Worm (Caenorhabditis elegans) whole organism, L4 larva: ENCODE results near the gene rab-19.
A peak's percentile ranks its signal among the peaks of the same experiment; 100 is the strongest.

Source experiments
- F37D6.2 ChIP-seq: sonication (generic microtip); optimal IDR thresholded peaks from 2 replicates; lab custom pipeline; 2016; ENCODE audit warnings: mild to moderate bottlenecking, missing genetic modification characterization, missing compliant biosample characterization
- F44E2.7 ChIP-seq: fragments of 200-800 bp; sonication (Bioruptor generic); IDR thresholded peaks from 2 replicates; pipeline ENCODE4 v2.1.2; 2022; ENCODE audit warnings: missing genetic modification characterization, missing compliant biosample characterization
- T26A8.4 ChIP-seq: fragments of 200-800 bp; sonication (Bioruptor generic); IDR thresholded peaks from 2 replicates; pipeline ENCODE4 v1.3.6; 2022; ENCODE audit warnings: missing genetic modification characterization, missing compliant biosample characterization
- Y48G9A.11 ChIP-seq: fragments of 200-800 bp; sonication (Bioruptor generic); IDR thresholded peaks from 2 replicates; pipeline ENCODE4 v1.3.6; 2022; ENCODE audit warnings: missing genetic modification reagents, missing genetic modification characterization, missing compliant biosample characterization
- Y5F2A.4 ChIP-seq: fragments of 200-800 bp; sonication (Bioruptor generic); optimal IDR thresholded peaks from 2 replicates; lab custom pipeline; 2018; ENCODE audit warnings: mild to moderate bottlenecking, missing genetic modification characterization, missing compliant biosample characterization
- Y75B8A.6 ChIP-seq: fragments of 200-800 bp; sonication (Bioruptor generic); IDR thresholded peaks from 2 replicates; pipeline ENCODE4 v1.3.6; 2022; ENCODE audit warnings: missing genetic modification reagents, missing genetic modification characterization, missing compliant biosample characterization
- ama-1 ChIP-seq: fragments of 150-350 bp; optimal IDR thresholded peaks from 2 replicates; lab custom pipeline; 2014; ENCODE audit warnings: inconsistent platforms, mixed read lengths
- arid-1 ChIP-seq: fragments of 200-800 bp; sonication (Bioruptor generic); conservative IDR thresholded peaks from 2 replicates; pipeline ENCODE4 v1.3.6; 2022; ENCODE audit warnings: missing genetic modification reagents, missing genetic modification characterization, missing compliant biosample characterization
- attf-4 ChIP-seq: sonication (generic microtip); optimal IDR thresholded peaks from 3 replicates; lab custom pipeline; 2017; ENCODE audit warnings: missing biosample characterization, missing genetic modification characterization
- ceh-32 ChIP-seq: sonication (generic microtip); optimal IDR thresholded peaks from 2 replicates; lab custom pipeline; 2016; ENCODE audit warnings: mild to moderate bottlenecking, missing genetic modification characterization, missing compliant biosample characterization; ENCODE audit not compliant: poor library complexity
- ceh-62 ChIP-seq: sonication (generic microtip); optimal IDR thresholded peaks from 2 replicates; lab custom pipeline; 2017; ENCODE audit warnings: missing biosample characterization, missing genetic modification characterization
- ceh-82 ChIP-seq: sonication (generic microtip); optimal IDR thresholded peaks from 2 replicates; lab custom pipeline; 2017; ENCODE audit warnings: missing biosample characterization, missing genetic modification characterization
- ces-1 ChIP-seq: fragments of 150-350 bp; sonication (generic microtip); optimal IDR thresholded peaks from 4 replicates; lab custom pipeline; 2014; ENCODE audit warnings: missing biosample characterization, missing genetic modification reagents, missing genetic modification characterization
- ctbp-1 ChIP-seq: fragments of 200-800 bp; sonication (Bioruptor generic); IDR thresholded peaks from 2 replicates; pipeline ENCODE4 v1.3.6; 2022; ENCODE audit warnings: missing genetic modification reagents, missing genetic modification characterization, missing compliant biosample characterization
- daf-12 ChIP-seq: fragments of 150-350 bp; optimal IDR thresholded peaks from 2 replicates; lab custom pipeline; 2014; ENCODE audit warnings: missing biosample characterization, missing genetic modification reagents, missing genetic modification characterization
- daf-16 ChIP-seq, 3 experiments: sonication (generic microtip); optimal IDR thresholded peaks; 2 replicates each; lab custom pipeline; 2016 to 2017; ENCODE audit warnings: missing genetic modification characterization in 3 of 3, missing genetic modification reagents in 3 of 3, mild to moderate bottlenecking in 2 of 3, missing compliant biosample characterization in 2 of 3, missing biosample characterization in 1 of 3, moderate library complexity in 1 of 3
- dmd-8 ChIP-seq: fragments of 200-800 bp; sonication (Bioruptor generic); IDR thresholded peaks from 2 replicates; pipeline ENCODE4 v1.3.6; 2022; ENCODE audit warnings: missing genetic modification characterization, missing compliant biosample characterization
- duxl-1 ChIP-seq: sonication (generic microtip); optimal IDR thresholded peaks from 2 replicates; lab custom pipeline; 2016; ENCODE audit warnings: mild to moderate bottlenecking, missing genetic modification characterization, moderate library complexity, missing compliant biosample characterization; ENCODE audit not compliant: poor library complexity
- fkh-10 ChIP-seq: fragments of 150-350 bp; optimal IDR thresholded peaks from 2 replicates; lab custom pipeline; 2014; ENCODE audit warnings: missing biosample characterization, missing genetic modification reagents, missing genetic modification characterization
- hif-1 ChIP-seq, 2 experiments: sonication (generic microtip); optimal IDR thresholded peaks; 2 replicates each; lab custom pipeline; 2016 to 2017; ENCODE audit warnings: missing compliant biosample characterization in 2 of 2, missing genetic modification characterization in 2 of 2, missing genetic modification reagents in 2 of 2, missing genotype in 2 of 2, mild to moderate bottlenecking in 1 of 2
- hlh-11 ChIP-seq: fragments of 200-800 bp; sonication (Bioruptor generic); optimal IDR thresholded peaks from 2 replicates; lab custom pipeline; 2018; ENCODE audit warnings: mild to moderate bottlenecking, missing genetic modification characterization, missing compliant biosample characterization
- hlh-30 ChIP-seq: sonication (generic microtip); optimal IDR thresholded peaks from 2 replicates; lab custom pipeline; 2017; ENCODE audit warnings: antibody characterized with exemption, mild to moderate bottlenecking, missing genetic modification characterization, missing compliant biosample characterization; ENCODE audit not compliant: insufficient read depth
- lim-7 ChIP-seq: fragments of 200-800 bp; sonication (Bioruptor generic); IDR thresholded peaks from 2 replicates; pipeline ENCODE4 v1.3.6; 2022; ENCODE audit warnings: missing genetic modification characterization, missing compliant biosample characterization
- lin-1 ChIP-seq: fragments of 200-800 bp; sonication (Bioruptor generic); IDR thresholded peaks from 2 replicates; pipeline ENCODE4 v1.3.6; 2022; ENCODE audit warnings: missing genetic modification reagents, missing genetic modification characterization, missing compliant biosample characterization
- mdl-1 ChIP-seq, 2 experiments: fragments of 150-350 bp in 1 of 2; sonication (generic microtip) in 1 of 2; optimal IDR thresholded peaks; 2 replicates each; lab custom pipeline; 2014 to 2017; ENCODE audit warnings: missing biosample characterization in 2 of 2, missing genetic modification characterization in 2 of 2
- mdt-29 ChIP-seq: fragments of 200-800 bp; sonication (Bioruptor generic); IDR thresholded peaks from 2 replicates; pipeline ENCODE4 v1.3.6; 2022; ENCODE audit warnings: missing genetic modification reagents, missing genetic modification characterization, missing compliant biosample characterization
- mep-1 ChIP-seq: fragments of 150-350 bp; sonication (generic microtip); optimal IDR thresholded peaks from 3 replicates; lab custom pipeline; 2014; ENCODE audit warnings: missing biosample characterization, missing genetic modification characterization
- mes-2 ChIP-seq: sonication (generic microtip); optimal IDR thresholded peaks from 2 replicates; lab custom pipeline; 2016; ENCODE audit warnings: missing genotype, mild to moderate bottlenecking, missing genetic modification characterization, missing compliant biosample characterization; ENCODE audit not compliant: poor library complexity, severe bottlenecking
- mxl-3 ChIP-seq: fragments of 200-800 bp; sonication (Bioruptor generic); optimal IDR thresholded peaks from 2 replicates; lab custom pipeline; 2018; ENCODE audit warnings: mild to moderate bottlenecking, missing genetic modification characterization, missing compliant biosample characterization
- nhr-10 ChIP-seq: fragments of 150-350 bp; optimal IDR thresholded peaks from 2 replicates; lab custom pipeline; 2014; ENCODE audit warnings: missing biosample characterization, missing genetic modification characterization
- nhr-11 ChIP-seq: fragments of 150-350 bp; optimal IDR thresholded peaks from 2 replicates; lab custom pipeline; 2014; ENCODE audit warnings: missing biosample characterization, missing genetic modification characterization
- nhr-111 ChIP-seq: fragments of 200-800 bp; sonication (Bioruptor generic); optimal IDR thresholded peaks from 2 replicates; lab custom pipeline; 2018; ENCODE audit warnings: mild to moderate bottlenecking, missing genetic modification characterization, missing compliant biosample characterization
- nhr-28 ChIP-seq: fragments of 150-350 bp; optimal IDR thresholded peaks from 2 replicates; lab custom pipeline; 2014; ENCODE audit warnings: missing biosample characterization, missing genetic modification characterization
- nhr-42 ChIP-seq: fragments of 200-800 bp; sonication (Bioruptor generic); IDR thresholded peaks from 2 replicates; pipeline ENCODE4 v1.3.6; 2022; ENCODE audit warnings: missing genetic modification characterization, missing compliant biosample characterization
- nhr-48 ChIP-seq: sonication (generic microtip); optimal IDR thresholded peaks from 2 replicates; lab custom pipeline; 2016; ENCODE audit warnings: mild to moderate bottlenecking, missing genetic modification characterization, missing compliant biosample characterization
- nhr-76 ChIP-seq: fragments of 150-350 bp; optimal IDR thresholded peaks from 2 replicates; lab custom pipeline; 2014; ENCODE audit warnings: missing biosample characterization, missing genetic modification characterization
- nhr-77 ChIP-seq: fragments of 150-350 bp; optimal IDR thresholded peaks from 2 replicates; lab custom pipeline; 2014; ENCODE audit warnings: missing biosample characterization, missing genetic modification characterization
- pha-4 ChIP-seq, 2 experiments: fragments of 150-350 bp in 1 of 2; fragments of 200-800 bp in 1 of 2; sonication (Bioruptor generic) in 1 of 2; IDR thresholded peaks in 1 of 2; optimal IDR thresholded peaks in 1 of 2; 2 replicates each; pipeline versions ENCODE4 v1.3.6 to Lab custom; 2014 to 2022; ENCODE audit warnings: missing genetic modification characterization in 2 of 2, missing genetic modification reagents in 2 of 2, missing biosample characterization in 1 of 2, missing compliant biosample characterization in 1 of 2
- saeg-2 ChIP-seq: fragments of 200-800 bp; sonication (Bioruptor generic); IDR thresholded peaks from 2 replicates; pipeline ENCODE4 v1.3.6; 2022; ENCODE audit warnings: missing genetic modification reagents, missing genetic modification characterization, missing compliant biosample characterization
- skn-1 ChIP-seq: fragments of 150-350 bp; optimal IDR thresholded peaks from 2 replicates; lab custom pipeline; 2014; ENCODE audit warnings: missing biosample characterization, missing genetic modification characterization
- snpc-4 ChIP-seq: fragments of 150-350 bp; optimal IDR thresholded peaks from 2 replicates; lab custom pipeline; 2014; ENCODE audit warnings: missing biosample characterization, missing genetic modification characterization
- spr-3 ChIP-seq: fragments of 200-800 bp; sonication (Bioruptor generic); optimal IDR thresholded peaks from 2 replicates; lab custom pipeline; 2018; ENCODE audit warnings: mild to moderate bottlenecking, missing genetic modification characterization, missing compliant biosample characterization
- unc-62 ChIP-seq, 3 experiments: fragments of 150-350 bp in 1 of 3; sonication (generic microtip); optimal IDR thresholded peaks in 2 of 3; peaks in 1 of 3; 1 replicate in 1 of 3; 2 replicates in 2 of 3; lab custom pipeline; 2014 to 2017; ENCODE audit warnings: missing biosample characterization in 3 of 3, missing genetic modification characterization in 3 of 3, missing genetic modification reagents in 3 of 3, missing genotype in 1 of 3
- zfp-3 ChIP-seq: fragments of 200-800 bp; sonication (Bioruptor generic); conservative IDR thresholded peaks from 2 replicates; pipeline ENCODE4 v1.3.6; 2022; ENCODE audit warnings: missing genetic modification reagents, missing genetic modification characterization, missing compliant biosample characterization
- zip-2 ChIP-seq: fragments of 150-350 bp; optimal IDR thresholded peaks from 2 replicates; lab custom pipeline; 2014; ENCODE audit warnings: missing biosample characterization, missing genetic modification characterization
- ztf-7 ChIP-seq: fragments of 150-350 bp; optimal IDR thresholded peaks from 2 replicates; lab custom pipeline; 2014; ENCODE audit warnings: missing biosample characterization, missing genetic modification characterization

The rab-19 gene

DNA sequence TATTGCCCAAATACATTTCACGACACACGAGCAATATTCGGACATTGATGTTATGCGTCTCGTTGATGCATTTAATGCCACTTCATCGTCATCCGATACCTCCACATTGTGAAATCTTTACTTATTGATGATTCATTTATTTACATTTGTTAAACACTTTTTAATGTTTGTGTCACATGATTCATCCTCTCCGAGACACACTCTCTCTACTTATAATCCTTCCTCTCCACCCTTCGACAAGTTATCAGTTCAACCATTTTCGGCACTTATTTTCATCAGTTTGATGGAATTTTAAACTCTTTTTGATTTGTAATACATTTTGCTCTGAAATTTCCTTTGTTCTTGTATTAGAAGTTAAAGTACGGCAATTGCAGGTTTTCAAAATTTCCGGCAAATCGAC lies 38.1 kb downstream of the rab-19 start (continued):
- TF ChIP-seq ama-1 (no peak), hif-1 (tag; optimal IDR thresholded peaks at IDR 0.05; lab: Kevin White, UChicago) (no peak), pha-4 (GFP tag; IDR thresholded peaks at IDR 0.05; lab: Robert Waterston, UW) (no peak), pha-4 (tag; optimal IDR thresholded peaks at IDR 0.05; lab: Kevin White, UChicago) (peak; percentile 90), mep-1 (no peak), unc-62 (GFP tag; optimal IDR thresholded peaks at IDR 0.05 in 1 of 2; lab: Kevin White, UChicago) (no peak), unc-62 (tag; optimal IDR thresholded peaks at IDR 0.05; lab: Kevin White, UChicago) (no peak), daf-12 (no peak), arid-1 (GFP tag; lab: Robert Waterston, UW) (no peak), hlh-11 (tag; lab: Kevin White, UChicago) (peak; percentile 39), nhr-42 (GFP tag; lab: Robert Waterston, UW) (no peak), Y75B8A.6 (no peak), nhr-76 (no peak), T26A8.4 (GFP tag; lab: Robert Waterston, UW) (no peak), duxl-1 (tag; lab: Kevin White, UChicago) (no peak), ceh-62 (tag; lab: Kevin White, UChicago) (no peak), nhr-111 (no peak), ceh-32 (no peak), nhr-10 (tag; lab: Kevin White, UChicago) (no peak), attf-4 (tag; lab: Kevin White, UChicago) (no peak), mxl-3 (no peak)

DNA sequence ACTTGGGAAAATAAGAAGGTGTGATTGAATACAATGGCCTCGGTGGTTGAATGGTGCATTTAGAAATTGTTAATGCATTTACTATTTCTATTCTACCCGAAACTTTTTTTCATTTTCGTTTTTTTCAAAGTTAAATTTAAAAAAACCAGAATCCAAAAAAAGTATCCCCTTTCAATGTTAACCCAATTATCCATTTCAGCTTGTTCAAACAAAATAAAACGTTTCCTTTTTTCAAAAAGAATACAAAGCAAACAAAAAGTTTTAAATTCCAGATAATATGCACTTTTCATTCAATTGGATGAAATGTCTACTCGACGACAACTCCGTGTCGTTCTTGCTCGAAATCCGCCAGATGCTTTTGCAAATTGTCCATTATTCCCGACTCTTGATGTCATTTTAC lies 41.6 kb downstream of the rab-19 start, which contains the start of gene W02A2.5:
Gene W02A2.5, plus strand, starts transcription at position 301 of the 400 bp plus-strand sequence.
- TF ChIP-seq mdl-1 (tag; optimal IDR thresholded peaks at IDR 0.05; lab: Kevin White, UChicago) (no peak), unc-62 (GFP tag; optimal IDR thresholded peaks at IDR 0.05 in 1 of 2; lab: Kevin White, UChicago) (peak in 1 of 2 experiments; percentile 62), unc-62 (tag; optimal IDR thresholded peaks at IDR 0.05; lab: Kevin White, UChicago) (no peak)

DNA sequence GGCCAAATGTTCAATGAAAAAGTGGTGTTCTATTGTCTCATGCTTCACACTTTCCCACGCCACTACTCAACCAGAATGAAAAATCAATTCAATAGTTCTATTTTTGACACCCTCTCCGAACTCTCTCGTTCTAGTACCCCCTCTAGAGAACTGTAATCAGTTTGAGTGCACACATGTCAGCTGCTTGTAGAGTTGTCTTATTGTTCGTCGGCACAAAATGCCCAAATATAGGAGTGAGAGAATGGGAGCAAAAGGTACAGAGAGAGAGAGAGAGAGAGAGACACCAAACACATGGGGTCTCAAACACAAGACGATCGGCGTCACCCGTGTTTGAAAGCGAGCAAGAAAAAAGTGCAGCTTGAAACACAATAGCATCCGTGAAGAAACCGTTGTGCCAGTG lies 49.9 kb downstream of the rab-19 start:
- peak; percentile 48 for TF ChIP-seq hlh-30 (tag; lab: Kevin White, UChicago)
- TF ChIP-seq skn-1 (tag; lab: Kevin White, UChicago): no peak
- no peak for TF ChIP-seq Y5F2A.4 (GFP tag; lab: Kevin White, UChicago)
- no peak for TF ChIP-seq snpc-4 (tag; lab: Kevin White, UChicago)
- TF ChIP-seq nhr-11 (tag; lab: Kevin White, UChicago): no peak
- TF ChIP-seq hlh-11 (tag; lab: Kevin White, UChicago): peak; percentile 16
- no peak for TF ChIP-seq daf-16 (GFP tag; optimal IDR thresholded peaks at IDR 0.05; lab: Kevin White, UChicago)
- TF ChIP-seq daf-16 (tag; optimal IDR thresholded peaks at IDR 0.05; lab: Kevin White, UChicago): peak; percentile 11
- TF ChIP-seq ama-1: no peak
- TF ChIP-seq lim-7 (GFP tag; lab: Robert Waterston, UW): no peak
- TF ChIP-seq ces-1 (GFP tag; lab: Kevin White, UChicago): no peak
- no peak for TF ChIP-seq lin-1 (GFP tag; lab: Robert Waterston, UW)
- TF ChIP-seq attf-4 (tag; lab: Kevin White, UChicago): no peak
- TF ChIP-seq zfp-3: no peak
- no peak for TF ChIP-seq ceh-82 (tag; lab: Kevin White, UChicago)
- no peak for TF ChIP-seq nhr-111
- TF ChIP-seq F44E2.7 (GFP tag; lab: Robert Waterston, UW): no peak
- TF ChIP-seq F37D6.2 (tag; lab: Kevin White, UChicago): no peak
- no peak for TF ChIP-seq Y75B8A.6
- no peak for TF ChIP-seq ztf-7
- TF ChIP-seq saeg-2 (GFP tag; lab: Robert Waterston, UW): no peak
- no peak for TF ChIP-seq spr-3 (GFP tag; lab: Kevin White, UChicago)
- TF ChIP-seq nhr-77 (tag; lab: Kevin White, UChicago): peak; percentile 0
- peak in 1 of 2 experiments; percentile 27 for TF ChIP-seq hif-1 (tag; optimal IDR thresholded peaks at IDR 0.05; lab: Kevin White, UChicago)
- TF ChIP-seq nhr-28 (tag; lab: Kevin White, UChicago): peak; percentile 77
- TF ChIP-seq zip-2 (tag; lab: Kevin White, UChicago): no peak
- TF ChIP-seq fkh-10 (GFP tag; lab: Kevin White, UChicago): no peak
- TF ChIP-seq Y48G9A.11 (GFP tag; lab: Robert Waterston, UW): no peak
- TF ChIP-seq nhr-48 (tag; lab: Kevin White, UChicago): no peak
- no peak for TF ChIP-seq ceh-62 (tag; lab: Kevin White, UChicago)
- TF ChIP-seq ctbp-1 (GFP tag; lab: Robert Waterston, UW): no peak
- TF ChIP-seq dmd-8 (GFP tag; lab: Robert Waterston, UW): no peak
- TF ChIP-seq mes-2: no peak
- TF ChIP-seq T26A8.4 (GFP tag; lab: Robert Waterston, UW): peak; percentile 28
- TF ChIP-seq mdt-29 (GFP tag; lab: Robert Waterston, UW): no peak
- no peak for TF ChIP-seq duxl-1 (tag; lab: Kevin White, UChicago)
